Worm (Caenorhabditis elegans) whole organism, late embryonic: ENCODE measurements around the gene srz-95.

Experiments
- C08G9.2 ChIP-seq: sonication (generic microtip); optimal IDR thresholded peaks from 2 replicates; lab custom pipeline; 2016; ENCODE audit warnings: mild to moderate bottlenecking, missing genetic modification characterization, moderate library complexity, missing compliant biosample characterization
- C38D4.7 ChIP-seq: fragments of 200-800 bp; sonication (Bioruptor generic); optimal IDR thresholded peaks from 2 replicates; lab custom pipeline; 2018; ENCODE audit warnings: mild to moderate bottlenecking, missing genetic modification characterization, moderate library complexity, missing compliant biosample characterization
- F13H6.1 ChIP-seq: sonication (generic microtip); optimal IDR thresholded peaks from 2 replicates; lab custom pipeline; 2016; ENCODE audit warnings: missing genetic modification characterization, missing compliant biosample characterization
- K02D7.2 ChIP-seq: sonication (generic microtip); optimal IDR thresholded peaks from 2 replicates; lab custom pipeline; 2017; ENCODE audit warnings: mild to moderate bottlenecking, missing genetic modification characterization, missing compliant biosample characterization
- T23F11.4 ChIP-seq: fragments of 200-800 bp; sonication (Bioruptor generic); optimal IDR thresholded peaks from 2 replicates; lab custom pipeline; 2018; ENCODE audit warnings: mild to moderate bottlenecking, missing genetic modification characterization, missing compliant biosample characterization
- ama-1 ChIP-seq: fragments of 150-350 bp; optimal IDR thresholded peaks from 2 replicates; lab custom pipeline; 2014
- ceh-14 ChIP-seq: sonication (generic microtip); optimal IDR thresholded peaks from 2 replicates; lab custom pipeline; 2016; ENCODE audit warnings: missing genotype, missing genetic modification characterization, missing compliant biosample characterization
- ceh-19 ChIP-seq: fragments of 200-800 bp; sonication (Bioruptor generic); optimal IDR thresholded peaks from 2 replicates; lab custom pipeline; 2018; ENCODE audit warnings: mild to moderate bottlenecking, missing genetic modification characterization, missing compliant biosample characterization
- ceh-2 ChIP-seq: sonication (generic microtip); optimal IDR thresholded peaks from 2 replicates; lab custom pipeline; 2016; ENCODE audit warnings: missing genotype, missing genetic modification characterization, missing compliant biosample characterization
- ceh-22 ChIP-seq: sonication (generic microtip); optimal IDR thresholded peaks from 2 replicates; lab custom pipeline; 2017; ENCODE audit warnings: missing biosample characterization, missing genetic modification characterization
- ceh-31 ChIP-seq: sonication (generic microtip); optimal IDR thresholded peaks from 2 replicates; lab custom pipeline; 2016; ENCODE audit warnings: missing genetic modification characterization, missing compliant biosample characterization
- ceh-34 ChIP-seq: sonication (generic microtip); optimal IDR thresholded peaks from 2 replicates; lab custom pipeline; 2016; ENCODE audit warnings: mild to moderate bottlenecking, missing genetic modification characterization, missing compliant biosample characterization
- ceh-48 ChIP-seq: sonication (generic microtip); optimal IDR thresholded peaks from 2 replicates; lab custom pipeline; 2016; ENCODE audit warnings: missing genetic modification characterization, inconsistent platforms, missing compliant biosample characterization
- che-1 ChIP-seq: sonication (generic microtip); optimal IDR thresholded peaks from 2 replicates; lab custom pipeline; 2016; ENCODE audit warnings: mild to moderate bottlenecking, missing genetic modification characterization, missing compliant biosample characterization
- dmd-4 ChIP-seq: sonication (generic microtip); optimal IDR thresholded peaks from 2 replicates; lab custom pipeline; 2016; ENCODE audit warnings: borderline replicate concordance, missing genetic modification characterization, missing compliant biosample characterization
- elt-2 ChIP-seq: sonication (generic microtip); optimal IDR thresholded peaks from 2 replicates; lab custom pipeline; 2016; ENCODE audit warnings: missing genetic modification reagents, missing genetic modification characterization, missing compliant biosample characterization
- eyg-1 ChIP-seq: sonication (generic microtip); optimal IDR thresholded peaks from 2 replicates; lab custom pipeline; 2016; ENCODE audit warnings: missing genotype, missing genetic modification characterization, missing compliant biosample characterization
- fkh-10 ChIP-seq: fragments of 150-350 bp; optimal IDR thresholded peaks from 2 replicates; lab custom pipeline; 2014; ENCODE audit warnings: missing biosample characterization, missing genetic modification reagents, missing genetic modification characterization
- gmeb-2 ChIP-seq: sonication (generic microtip); optimal IDR thresholded peaks from 2 replicates; lab custom pipeline; 2016; ENCODE audit warnings: missing genetic modification characterization, inconsistent platforms, missing compliant biosample characterization
- hlh-13 ChIP-seq: fragments of 200-800 bp; sonication (Bioruptor generic); optimal IDR thresholded peaks from 2 replicates; lab custom pipeline; 2018; ENCODE audit warnings: mild to moderate bottlenecking, missing genetic modification characterization, missing compliant biosample characterization
- hlh-15 ChIP-seq: sonication (generic microtip); optimal IDR thresholded peaks from 2 replicates; lab custom pipeline; 2016; ENCODE audit warnings: missing genetic modification characterization, missing compliant biosample characterization
- hlh-30 ChIP-seq: sonication (generic microtip); optimal IDR thresholded peaks from 2 replicates; lab custom pipeline; 2017; ENCODE audit warnings: antibody characterized with exemption, missing genetic modification characterization, missing compliant biosample characterization; ENCODE audit not compliant: insufficient read depth
- hlh-6 ChIP-seq: sonication (generic microtip); optimal IDR thresholded peaks from 2 replicates; lab custom pipeline; 2016; ENCODE audit warnings: missing genotype, missing genetic modification characterization, missing compliant biosample characterization
- lim-6 ChIP-seq: sonication (generic microtip); optimal IDR thresholded peaks from 2 replicates; lab custom pipeline; 2016; ENCODE audit warnings: missing genetic modification characterization, missing compliant biosample characterization
- madf-2 ChIP-seq: sonication (generic microtip); optimal IDR thresholded peaks from 2 replicates; lab custom pipeline; 2017; ENCODE audit warnings: missing genetic modification characterization, missing compliant biosample characterization
- mec-3 ChIP-seq: sonication (generic microtip); optimal IDR thresholded peaks from 2 replicates; lab custom pipeline; 2016; ENCODE audit warnings: borderline replicate concordance, missing genetic modification characterization, missing compliant biosample characterization
- nfya-1 ChIP-seq: sonication (generic microtip); optimal IDR thresholded peaks from 2 replicates; lab custom pipeline; 2017; ENCODE audit warnings: missing genetic modification characterization, mild to moderate bottlenecking, missing compliant biosample characterization, antibody characterized with exemption, moderate library complexity
- odd-2 ChIP-seq: sonication (generic microtip); optimal IDR thresholded peaks from 2 replicates; lab custom pipeline; 2017; ENCODE audit warnings: antibody characterized with exemption, mild to moderate bottlenecking, missing genetic modification characterization, missing compliant biosample characterization
- pag-3 ChIP-seq: sonication (generic microtip); optimal IDR thresholded peaks from 2 replicates; lab custom pipeline; 2016; ENCODE audit warnings: missing compliant biosample characterization, missing genetic modification characterization, borderline replicate concordance
- pat-9 ChIP-seq: fragments of 200-800 bp; sonication (Bioruptor generic); optimal IDR thresholded peaks from 2 replicates; lab custom pipeline; 2018; ENCODE audit warnings: mild to moderate bottlenecking, missing genetic modification characterization, moderate library complexity, missing compliant biosample characterization
- pax-1 ChIP-seq: fragments of 150-350 bp; optimal IDR thresholded peaks from 2 replicates; lab custom pipeline; 2014; ENCODE audit warnings: missing biosample characterization, missing genetic modification characterization
- pha-2 ChIP-seq: sonication (generic microtip); optimal IDR thresholded peaks from 2 replicates; lab custom pipeline; 2017; ENCODE audit warnings: mild to moderate bottlenecking, missing genetic modification characterization, missing compliant biosample characterization
- pqm-1 ChIP-seq: sonication (generic microtip); optimal IDR thresholded peaks from 2 replicates; lab custom pipeline; 2016; ENCODE audit warnings: missing genetic modification characterization, missing compliant biosample characterization
- rnt-1 ChIP-seq: sonication (generic microtip); optimal IDR thresholded peaks from 2 replicates; lab custom pipeline; 2016; ENCODE audit warnings: missing genetic modification characterization, missing compliant biosample characterization
- sdc-2 ChIP-seq: sonication (generic microtip); optimal IDR thresholded peaks from 2 replicates; lab custom pipeline; 2016; ENCODE audit warnings: missing genotype, missing genetic modification characterization, missing compliant biosample characterization
- sox-2 ChIP-seq: fragments of 200-800 bp; sonication (Bioruptor generic); IDR thresholded peaks from 2 replicates; pipeline ENCODE4 v1.3.6; 2022; ENCODE audit warnings: missing genetic modification reagents, missing genetic modification characterization, missing compliant biosample characterization
- sox-4 ChIP-seq: sonication (generic microtip); optimal IDR thresholded peaks from 2 replicates; lab custom pipeline; 2017; ENCODE audit warnings: mild to moderate bottlenecking, missing genetic modification characterization, inconsistent platforms, missing compliant biosample characterization
- tbx-2 ChIP-seq: sonication (generic microtip); optimal IDR thresholded peaks from 2 replicates; lab custom pipeline; 2016; ENCODE audit warnings: missing genetic modification characterization, missing compliant biosample characterization
- tbx-7 ChIP-seq: sonication (generic microtip); optimal IDR thresholded peaks from 2 replicates; lab custom pipeline; 2016; ENCODE audit warnings: missing genotype, missing genetic modification characterization, missing compliant biosample characterization
- unc-3 ChIP-seq, 2 experiments: fragments of 200-800 bp in 1 of 2; sonication (Bioruptor generic) in 1 of 2; sonication (generic microtip) in 1 of 2; conservative IDR thresholded peaks in 1 of 2; optimal IDR thresholded peaks in 1 of 2; 2 replicates each; pipeline versions ENCODE4 v1.3.6 to Lab custom; 2016 to 2022; ENCODE audit warnings: missing compliant biosample characterization in 2 of 2, missing genetic modification characterization in 2 of 2, missing genetic modification reagents in 1 of 2
- unc-55 ChIP-seq: sonication (generic microtip); optimal IDR thresholded peaks from 2 replicates; lab custom pipeline; 2017; ENCODE audit warnings: missing biosample characterization, missing genetic modification reagents, missing genetic modification characterization
- unc-86 ChIP-seq: sonication (generic microtip); optimal IDR thresholded peaks from 2 replicates; lab custom pipeline; 2016; ENCODE audit warnings: missing genetic modification characterization, missing compliant biosample characterization

Gene srz-95

ce11 chrV:16965655-16966054 is 26.2 kb upstream of the srz-95 start, which contains the start of gene efl-1 (continued):
- TF ChIP-seq fkh-10 (GFP tag; lab: Kevin White, UChicago) (no peak), sox-4 (tag; lab: Kevin White, UChicago) (no peak), C08G9.2 (tag; lab: Kevin White, UChicago) (no peak), pqm-1 (peak; percentile 19), madf-2 (tag; lab: Kevin White, UChicago) (no peak), F13H6.1 (tag; lab: Kevin White, UChicago) (no peak), lim-6 (tag; lab: Kevin White, UChicago) (no peak), unc-55 (GFP tag; lab: Kevin White, UChicago) (peak; percentile 88), unc-3 (GFP tag; conservative IDR thresholded peaks at IDR 0.05; lab: Robert Waterston, UW) (no peak), unc-3 (tag; optimal IDR thresholded peaks at IDR 0.05; lab: Kevin White, UChicago) (no peak), hlh-6 (tag; lab: Kevin White, UChicago) (no peak), tbx-2 (peak; percentile 52), C38D4.7 (GFP tag; lab: Kevin White, UChicago) (no peak), sdc-2 (no peak), hlh-30 (tag; lab: Kevin White, UChicago) (peak; percentile 8), pat-9 (tag; lab: Kevin White, UChicago) (no peak), T23F11.4 (no peak), rnt-1 (peak; percentile 78), hlh-13 (no peak), ceh-22 (tag; lab: Kevin White, UChicago) (no peak), sox-2 (GFP tag; lab: Robert Waterston, UW) (no peak; the same call in 1 of the 2 replicates), pag-3 (no peak)
- TF ChIP-seq, all 69 proteins: peak for 20

- TF ChIP-seq ceh-2 (no peak), ama-1 (no peak), odd-2 (no peak), tbx-7 (no peak), unc-86 (tag; lab: Kevin White, UChicago) (no peak), rnt-1 (no peak), K02D7.2 (tag; lab: Kevin White, UChicago) (no peak), hlh-30 (tag; lab: Kevin White, UChicago) (no peak), dmd-4 (tag; lab: Kevin White, UChicago) (no peak), che-1 (tag; lab: Kevin White, UChicago) (no peak), gmeb-2 (tag; lab: Kevin White, UChicago) (no peak), hlh-15 (no peak), ceh-19 (GFP tag; lab: Kevin White, UChicago) (no peak)
Observed at ce11 chrV:16966636-16967035, 25.2 kb upstream of the srz-95 start, which contains the start of gene fbxa-90. Gene fbxa-90, plus strand, starts transcription at chrV:16966814.

- TF ChIP-seq pha-2 (tag; lab: Kevin White, UChicago) (no peak), K02D7.2 (tag; lab: Kevin White, UChicago) (no peak), ceh-14 (tag; lab: Kevin White, UChicago) (no peak), elt-2 (tag; lab: Kevin White, UChicago) (no peak), pag-3 (no peak), nfya-1 (tag; lab: Kevin White, UChicago) (no peak), fkh-10 (GFP tag; lab: Kevin White, UChicago) (no peak), rnt-1 (no peak), che-1 (tag; lab: Kevin White, UChicago) (no peak), lim-6 (tag; lab: Kevin White, UChicago) (no peak), sox-4 (tag; lab: Kevin White, UChicago) (no peak), eyg-1 (tag; lab: Kevin White, UChicago) (no peak), ceh-48 (tag; lab: Kevin White, UChicago) (no peak), unc-86 (tag; lab: Kevin White, UChicago) (no peak), ceh-31 (tag; lab: Kevin White, UChicago) (no peak), ceh-34 (no peak), mec-3 (no peak), hlh-6 (tag; lab: Kevin White, UChicago) (no peak), pax-1 (tag; lab: Kevin White, UChicago) (no peak)
Observed at ce11 chrV:16972134-16972533, 19.7 kb upstream of the srz-95 start, which contains the start of gene srh-119. Gene srh-119, plus strand, starts transcription at chrV:16972434.
